Fruit fly (Drosophila melanogaster): ENCODE measurements around the gene Hph.

DNA sequence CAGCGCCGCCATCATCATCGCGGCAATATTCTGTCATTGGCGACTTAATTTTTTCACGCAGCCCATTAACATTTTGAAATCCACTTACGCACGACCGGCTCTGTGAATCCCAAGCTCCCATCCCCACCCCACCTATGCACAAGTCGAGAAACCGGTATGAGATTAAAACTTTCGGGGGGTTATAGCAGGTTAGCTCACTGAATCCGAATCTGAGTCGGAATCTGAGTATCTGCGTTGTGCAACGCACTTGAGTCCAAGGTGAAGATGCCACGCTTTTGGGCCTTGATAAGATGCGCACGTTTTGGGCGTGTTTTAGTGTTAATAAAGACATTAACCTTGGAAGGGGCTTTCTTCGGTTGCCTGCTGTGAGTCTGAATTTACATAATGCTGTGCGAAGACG lies 9.9 kb upstream of the Hph start:
- TF ChIP-seq psq (optimal IDR thresholded peaks at IDR 0.05) (no peak), usp (GFP tag; optimal IDR thresholded peaks at IDR 0.05) (no peak), CG8478 (optimal IDR thresholded peaks at IDR 0.05) (no peak)

Data from whole organism.